Fruit fly (Drosophila melanogaster) S2 (cell line): Measurements from ENCODE around the gene CG42538.

Experiments used
- CG8478 ChIP-seq: fragments of >200 bp; optimal IDR thresholded peaks from 2 replicates; lab custom pipeline; 2018
- CTCF ChIP-seq, 2 experiments: fragments of >200 bp; optimal IDR thresholded peaks; 2 replicates each; lab custom pipeline; 2018

- TF ChIP-seq CG8478 = no peak
- TF ChIP-seq CTCF (optimal IDR thresholded peaks at IDR 0.05; lab: Kevin White, UChicago) = no peak
Observed at dm6 chr3L:16024276-16025019, 9.9 kb upstream of the CG42538 start.
